Fruit fly (Drosophila melanogaster) whole organism, pupa: ENCODE measurements around the gene Vps39.

Source experiments
- CG10348 ChIP-seq: fragments of 200-800 bp; sonication (Bioruptor generic); IDR thresholded peaks from 2 replicates; pipeline ENCODE4 v1.3.6; 2022; ENCODE audit warnings: missing biosample characterization, missing genetic modification characterization
- CG12605 ChIP-seq: fragments of 200-800 bp; sonication (Bioruptor generic); IDR thresholded peaks from 2 replicates; pipeline ENCODE4 v1.3.6; 2022; ENCODE audit warnings: missing biosample characterization, missing genetic modification characterization
- CG13204 ChIP-seq: fragments of 200-800 bp; sonication (Bioruptor generic); optimal IDR thresholded peaks from 2 replicates; lab custom pipeline; 2018; ENCODE audit warnings: missing biosample characterization, mild to moderate bottlenecking, missing genetic modification characterization, moderate library complexity
- CG14655 ChIP-seq: fragments of 200-800 bp; sonication (Bioruptor generic); optimal IDR thresholded peaks from 3 replicates; lab custom pipeline; 2017; ENCODE audit warnings: mild to moderate bottlenecking, missing biosample characterization, missing genetic modification reagents, missing genetic modification characterization
- CG15710 ChIP-seq: fragments of 200-800 bp; sonication (Bioruptor generic); optimal IDR thresholded peaks from 2 replicates; lab custom pipeline; 2018; ENCODE audit warnings: missing biosample characterization, mild to moderate bottlenecking, missing genetic modification characterization, moderate library complexity
- CG17806 ChIP-seq: fragments of 200-800 bp; sonication (Bioruptor generic); optimal IDR thresholded peaks from 2 replicates; lab custom pipeline; 2018; ENCODE audit warnings: missing biosample characterization, mild to moderate bottlenecking, missing genetic modification characterization, moderate library complexity
- CG32121 ChIP-seq: fragments of 200-800 bp; sonication (Bioruptor generic); IDR thresholded peaks from 2 replicates; pipeline ENCODE4 v1.3.6; 2022; ENCODE audit warnings: missing biosample characterization, missing genetic modification characterization
- CG34367 ChIP-seq: fragments of 200-800 bp; sonication (Bioruptor generic); optimal IDR thresholded peaks from 2 replicates; lab custom pipeline; 2018; ENCODE audit warnings: missing biosample characterization, mild to moderate bottlenecking, missing genetic modification characterization
- CG4496 ChIP-seq: fragments of 200-800 bp; sonication (Bioruptor generic); IDR thresholded peaks from 3 replicates; pipeline ENCODE4 v1.3.6; 2022; ENCODE audit warnings: missing biosample characterization, missing genetic modification characterization
- CG8159 ChIP-seq: fragments of 200-800 bp; sonication (Bioruptor generic); optimal IDR thresholded peaks from 3 replicates; lab custom pipeline; 2018; ENCODE audit warnings: missing biosample characterization, mild to moderate bottlenecking, missing genetic modification characterization, moderate library complexity
- CG8301 ChIP-seq: fragments of 200-800 bp; sonication (Bioruptor generic); optimal IDR thresholded peaks from 2 replicates; lab custom pipeline; 2018; ENCODE audit warnings: missing biosample characterization, mild to moderate bottlenecking, missing genetic modification characterization
- CG9948 ChIP-seq: fragments of 200-800 bp; sonication (Bioruptor generic); optimal IDR thresholded peaks from 2 replicates; lab custom pipeline; 2018; ENCODE audit warnings: missing biosample characterization, mild to moderate bottlenecking, missing genetic modification characterization, moderate library complexity
- D1 ChIP-seq: fragments of 200-800 bp; sonication (Bioruptor generic); optimal IDR thresholded peaks from 2 replicates; lab custom pipeline; 2018; ENCODE audit warnings: missing biosample characterization, mild to moderate bottlenecking, missing genetic modification characterization, moderate library complexity
- EcR ChIP-seq: fragments of 200-800 bp; sonication (Bioruptor generic); optimal IDR thresholded peaks from 3 replicates; lab custom pipeline; 2019; ENCODE audit warnings: missing biosample characterization, missing genetic modification characterization, mild to moderate bottlenecking, moderate library complexity, missing genetic modification reagents
- Ets98B ChIP-seq: fragments of 200-800 bp; sonication (Bioruptor generic); IDR thresholded peaks from 2 replicates; pipeline ENCODE4 v1.3.6; 2022; ENCODE audit warnings: missing biosample characterization, missing genetic modification characterization
- Pif1A ChIP-seq: fragments of 200-800 bp; sonication (Bioruptor generic); optimal IDR thresholded peaks from 3 replicates; lab custom pipeline; 2016; ENCODE audit warnings: missing biosample characterization, missing genetic modification characterization
- Pif1B ChIP-seq: fragments of 200-800 bp; sonication (Bioruptor generic); optimal IDR thresholded peaks from 3 replicates; lab custom pipeline; 2016; ENCODE audit warnings: missing biosample characterization, missing genetic modification characterization
- Snoo ChIP-seq: fragments of 200-800 bp; sonication (Bioruptor generic); optimal IDR thresholded peaks from 3 replicates; lab custom pipeline; 2017; ENCODE audit warnings: missing biosample characterization, mild to moderate bottlenecking, missing genetic modification characterization, inconsistent platforms
- fd96Ca ChIP-seq: fragments of 200-800 bp; sonication (Bioruptor generic); IDR thresholded peaks from 3 replicates; pipeline ENCODE4 v1.3.6; 2022; ENCODE audit warnings: missing biosample characterization, missing genetic modification characterization
- gl ChIP-seq: fragments of 200-800 bp; sonication (Bioruptor generic); optimal IDR thresholded peaks from 2 replicates; lab custom pipeline; 2018; ENCODE audit warnings: missing biosample characterization, mild to moderate bottlenecking, missing genetic modification characterization
- rn ChIP-seq: fragments of 200-800 bp; sonication (Bioruptor generic); IDR thresholded peaks from 2 replicates; pipeline ENCODE4 v1.3.6; 2022; ENCODE audit warnings: missing biosample characterization, missing genetic modification characterization

Gene Vps39

dm6 chr3R:18274328-18275098, at the start of gene Vps39, which contains the start of gene eIF1A:
Gene Vps39, minus strand, starts transcription at chr3R:18274446.
Gene eIF1A, plus strand, starts transcription at chr3R:18274665.
- no peak for TF ChIP-seq Ets98B
- no peak for TF ChIP-seq CG14655 (GFP tag; lab: Kevin White, UChicago)
- TF ChIP-seq CG9948 (tag; lab: Kevin White, UChicago), result no peak
- TF ChIP-seq CG12605, result no peak
- TF ChIP-seq Pif1B (GFP tag; lab: Kevin White, UChicago), result no peak
- no peak for TF ChIP-seq CG34367 (tag; lab: Kevin White, UChicago)
- TF ChIP-seq CG8301 (tag; lab: Kevin White, UChicago), result no peak
- no peak for TF ChIP-seq CG32121 (GFP tag; lab: Robert Waterston, UW)
- TF ChIP-seq fd96Ca (GFP tag; lab: Robert Waterston, UW), result no peak
- TF ChIP-seq CG13204 (GFP tag; lab: Kevin White, UChicago), result no peak
- TF ChIP-seq CG17806 (tag; lab: Kevin White, UChicago), result no peak

dm6 chr3R:18314824-18315690, 40.8 kb upstream of the Vps39 start:
- peak; percentile 55 for TF ChIP-seq Ets98B
- no peak for TF ChIP-seq CG10348 (GFP tag; lab: Robert Waterston, UW)
- no peak for TF ChIP-seq rn (GFP tag; lab: Robert Waterston, UW)
- no peak for TF ChIP-seq Pif1A (GFP tag; lab: Kevin White, UChicago)
- TF ChIP-seq CG4496 (GFP tag; lab: Robert Waterston, UW), result peak; percentile 73
- no peak for TF ChIP-seq D1
- TF ChIP-seq CG9948 (tag; lab: Kevin White, UChicago), result no peak
- no peak for TF ChIP-seq CG34367 (tag; lab: Kevin White, UChicago)
- no peak for TF ChIP-seq gl (tag; lab: Kevin White, UChicago)
- no peak for TF ChIP-seq CG13204 (GFP tag; lab: Kevin White, UChicago)
- no peak for TF ChIP-seq Pif1B (GFP tag; lab: Kevin White, UChicago)
- TF ChIP-seq CG17806 (tag; lab: Kevin White, UChicago), result no peak
- peak; percentile 66 for TF ChIP-seq CG32121 (GFP tag; lab: Robert Waterston, UW)
- TF ChIP-seq CG14655 (GFP tag; lab: Kevin White, UChicago), result no peak
- peak; percentile 64; the same call in 1 of the 3 replicates for TF ChIP-seq fd96Ca (GFP tag; lab: Robert Waterston, UW)
- no peak for TF ChIP-seq CG12605
- TF ChIP-seq CG8301 (tag; lab: Kevin White, UChicago), result no peak
- TF ChIP-seq CG8159 (tag; lab: Kevin White, UChicago), result no peak
- no peak for TF ChIP-seq Snoo (tag; lab: Kevin White, UChicago)
- TF ChIP-seq EcR, result peak; percentile 15
- no peak for TF ChIP-seq CG15710 (tag; lab: Kevin White, UChicago)

DNA sequence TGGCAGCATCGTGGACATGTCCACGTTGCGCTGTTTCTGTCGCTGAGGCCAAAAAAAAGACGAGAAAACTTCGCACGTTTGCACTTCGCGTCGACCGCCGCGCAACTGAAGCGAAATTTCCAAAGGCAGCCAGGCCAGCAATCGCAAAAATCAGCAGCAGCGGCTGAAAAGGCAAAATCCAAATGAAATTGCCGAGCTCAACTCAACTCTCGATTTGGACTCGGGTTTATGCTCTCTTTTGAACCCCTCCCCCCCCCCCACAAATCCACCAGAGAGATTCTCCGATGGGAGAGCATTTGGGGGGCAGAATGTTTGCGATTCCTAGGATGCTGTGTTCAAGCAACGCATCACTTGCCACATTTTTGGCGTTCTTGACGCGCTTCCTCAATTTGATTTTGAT, 40.1 kb upstream of the Vps39 start, which contains the start of gene PKD:
PKD (minus strand) TSS at position 88 of the 400 bp plus-strand sequence.
- TF ChIP-seq fd96Ca (GFP tag; lab: Robert Waterston, UW), result no peak; the same call in 2 of the 3 replicates
- TF ChIP-seq Pif1A (GFP tag; lab: Kevin White, UChicago), result no peak
- TF ChIP-seq EcR, result no peak
- TF ChIP-seq CG8159 (tag; lab: Kevin White, UChicago), result no peak
- no peak for TF ChIP-seq CG17806 (tag; lab: Kevin White, UChicago)
- no peak for TF ChIP-seq CG32121 (GFP tag; lab: Robert Waterston, UW)
- no peak for TF ChIP-seq D1
- no peak for TF ChIP-seq CG15710 (tag; lab: Kevin White, UChicago)
- no peak for TF ChIP-seq CG8301 (tag; lab: Kevin White, UChicago)
- no peak for TF ChIP-seq CG14655 (GFP tag; lab: Kevin White, UChicago)
- peak; percentile 26; the same call in 1 of the 2 replicates for TF ChIP-seq CG12605
- TF ChIP-seq rn (GFP tag; lab: Robert Waterston, UW), result no peak
- no peak for TF ChIP-seq CG9948 (tag; lab: Kevin White, UChicago)
- no peak for TF ChIP-seq Pif1B (GFP tag; lab: Kevin White, UChicago)
- no peak for TF ChIP-seq CG10348 (GFP tag; lab: Robert Waterston, UW)
- peak; percentile 14 for TF ChIP-seq gl (tag; lab: Kevin White, UChicago)
- no peak for TF ChIP-seq Snoo (tag; lab: Kevin White, UChicago)
- TF ChIP-seq Ets98B, result peak; percentile 15; the same call in 1 of the 2 replicates
- no peak for TF ChIP-seq CG34367 (tag; lab: Kevin White, UChicago)
- TF ChIP-seq CG4496 (GFP tag; lab: Robert Waterston, UW), result peak; percentile 77

- TF ChIP-seq CG32121 (GFP tag; lab: Robert Waterston, UW), result no peak
- no peak for TF ChIP-seq D1
- no peak for TF ChIP-seq CG9948 (tag; lab: Kevin White, UChicago)
- TF ChIP-seq CG8159 (tag; lab: Kevin White, UChicago), result peak; percentile 7
- TF ChIP-seq fd96Ca (GFP tag; lab: Robert Waterston, UW), result 0 out of 3 replicates have a peak, but pooled peaks have one; percentile 7
- peak; percentile 24 for TF ChIP-seq Pif1A (GFP tag; lab: Kevin White, UChicago)
- no peak for TF ChIP-seq CG10348 (GFP tag; lab: Robert Waterston, UW)
- TF ChIP-seq CG14655 (GFP tag; lab: Kevin White, UChicago), result peak; percentile 19
Measured at dm6 chr3R:18312761-18313160, 38.5 kb upstream of the Vps39 start.
